Worm (Caenorhabditis elegans) whole organism, mixed stage, embryonic: ENCODE results near the gene F57C7.4.

Experiments
- bed-3 ChIP-seq: fragments of 200-800 bp; sonication (Bioruptor generic); optimal IDR thresholded peaks from 3 replicates; lab custom pipeline; 2018; ENCODE audit warnings: mild to moderate bottlenecking, missing genetic modification characterization, moderate library complexity, missing compliant biosample characterization
- blmp-1 ChIP-seq: fragments of 150-350 bp; optimal IDR thresholded peaks from 2 replicates; lab custom pipeline; 2014; ENCODE audit warnings: missing biosample characterization, missing genetic modification characterization
- ceh-39 ChIP-seq: fragments of 150-350 bp; optimal IDR thresholded peaks from 2 replicates; lab custom pipeline; 2014; ENCODE audit warnings: missing biosample characterization, missing genetic modification characterization
- cnd-1 ChIP-seq: fragments of 200-800 bp; sonication (Bioruptor generic); optimal IDR thresholded peaks from 2 replicates; lab custom pipeline; 2018; ENCODE audit warnings: mild to moderate bottlenecking, missing genetic modification characterization, missing compliant biosample characterization
- elt-3 ChIP-seq: fragments of 150-350 bp; optimal IDR thresholded peaks from 2 replicates; lab custom pipeline; 2014; ENCODE audit warnings: missing biosample characterization, missing genetic modification characterization
- lin-13 ChIP-seq: fragments of 150-350 bp; optimal IDR thresholded peaks from 2 replicates; lab custom pipeline; 2014; ENCODE audit warnings: missing biosample characterization, missing genetic modification characterization
- mep-1 ChIP-seq: fragments of 150-350 bp; optimal IDR thresholded peaks from 2 replicates; lab custom pipeline; 2017; ENCODE audit warnings: missing biosample characterization, missing genetic modification reagents, missing genetic modification characterization, inconsistent platforms
- mls-2 ChIP-seq: sonication (generic microtip); optimal IDR thresholded peaks from 2 replicates; lab custom pipeline; 2016; ENCODE audit warnings: mild to moderate bottlenecking, missing genetic modification characterization, moderate library complexity, missing compliant biosample characterization
- nhr-28 ChIP-seq: fragments of 150-350 bp; optimal IDR thresholded peaks from 2 replicates; lab custom pipeline; 2014; ENCODE audit warnings: missing biosample characterization, missing genetic modification characterization
- nhr-76 ChIP-seq: sonication (generic microtip); optimal IDR thresholded peaks from 2 replicates; lab custom pipeline; 2017; ENCODE audit warnings: missing biosample characterization, missing genetic modification characterization
- snpc-4 ChIP-seq: fragments of 150-350 bp; optimal IDR thresholded peaks from 2 replicates; lab custom pipeline; 2014; ENCODE audit warnings: missing biosample characterization, missing genetic modification characterization
- ztf-11 ChIP-seq: fragments of 150-350 bp; optimal IDR thresholded peaks from 2 replicates; lab custom pipeline; 2014; ENCODE audit warnings: missing biosample characterization, missing genetic modification characterization

DNA sequence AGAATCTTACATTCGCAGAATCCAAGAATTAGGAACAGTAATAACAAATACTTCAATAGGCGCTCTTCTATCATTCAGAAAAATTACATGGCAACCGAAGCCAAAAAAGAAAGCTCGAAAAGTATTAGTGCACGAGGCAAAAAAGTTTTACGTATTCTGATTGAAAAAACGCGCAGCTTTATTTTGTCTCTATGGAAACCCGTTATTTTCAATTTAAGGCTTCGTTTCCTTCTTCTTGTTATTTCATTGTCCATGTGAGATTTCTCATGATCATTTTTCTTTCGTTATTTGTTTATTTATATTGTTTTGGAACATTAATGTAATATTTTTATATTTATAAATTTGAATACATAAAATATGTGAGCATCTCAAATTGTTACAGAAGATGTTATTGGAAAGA is at the start of gene F57C7.4:
- TF ChIP-seq blmp-1: no peak
- TF ChIP-seq ztf-11 (tag; lab: Kevin White, UChicago): no peak
- TF ChIP-seq mep-1 (tag; lab: Kevin White, UChicago): no peak
- no peak for TF ChIP-seq ceh-39
- no peak for TF ChIP-seq mls-2 (tag; lab: Kevin White, UChicago)
- no peak for TF ChIP-seq nhr-28 (tag; lab: Kevin White, UChicago)
- TF ChIP-seq lin-13 (tag; lab: Kevin White, UChicago): no peak
- no peak for TF ChIP-seq cnd-1 (tag; lab: Kevin White, UChicago)
- no peak for TF ChIP-seq snpc-4 (tag; lab: Kevin White, UChicago)
- TF ChIP-seq bed-3 (GFP tag; lab: Kevin White, UChicago): no peak
- no peak for TF ChIP-seq nhr-76 (tag; lab: Kevin White, UChicago)
- no peak for TF ChIP-seq elt-3 (tag; lab: Kevin White, UChicago)
